Fruit fly (Drosophila melanogaster) ovary, adult (tissue): ENCODE results near the gene GIIIspla2.
A peak's percentile ranks its signal among the peaks of the same experiment; 100 is the strongest.

Experiments
- CG17801 ChIP-seq: fragments of 200-800 bp; optimal IDR thresholded peaks from 2 replicates; lab custom pipeline; 2019; ENCODE audit warnings: missing biosample characterization, mild to moderate bottlenecking, missing genetic modification characterization, moderate library complexity; ENCODE audit not compliant: partially characterized antibody

Gene GIIIspla2

dm6 chrX:8157294-8157693 is at the start of gene GIIIspla2, which contains the start of gene Traf6:
GIIIspla2 (plus strand) TSS chrX:8157628.
Traf6 (minus strand) TSS chrX:8157386.
- TF ChIP-seq CG17801 = peak; percentile 72

dm6 chrX:8107936-8108335 is 49.5 kb upstream of the GIIIspla2 start:
- no peak for TF ChIP-seq CG17801

- TF ChIP-seq CG17801 = no peak
Observed at dm6 chrX:8110984-8111383, 46.4 kb upstream of the GIIIspla2 start.

dm6 chrX:8112715-8113114 is 44.7 kb upstream of the GIIIspla2 start:
- no peak for TF ChIP-seq CG17801

- TF ChIP-seq CG17801 = peak; percentile 61
Observed at dm6 chrX:8113386-8114279, 43.8 kb upstream of the GIIIspla2 start.

- peak; percentile 72 for TF ChIP-seq CG17801
Observed at dm6 chrX:8114476-8115342, 42.7 kb upstream of the GIIIspla2 start.

- TF ChIP-seq CG17801 = no peak
Observed at dm6 chrX:8115343-8115676, 42.1 kb upstream of the GIIIspla2 start.

dm6 chrX:8115717-8116311 is 41.6 kb upstream of the GIIIspla2 start, which contains the start of gene Gclc:
Gclc (minus strand) TSS chrX:8116147.
- no peak for TF ChIP-seq CG17801

dm6 chrX:8116813-8117212 is 40.6 kb upstream of the GIIIspla2 start, which contains the start of gene CG1575:
CG1575 (plus strand) TSS chrX:8117012.
- no peak for TF ChIP-seq CG17801

dm6 chrX:8120939-8121338 is 36.5 kb upstream of the GIIIspla2 start, which contains the start of gene CG2260:
CG2260 (minus strand) TSS chrX:8121147.
- TF ChIP-seq CG17801 = peak; percentile 19

dm6 chrX:8122834-8123233 is 34.6 kb upstream of the GIIIspla2 start:
- TF ChIP-seq CG17801 = no peak

dm6 chrX:8125224-8125649 is 32.2 kb upstream of the GIIIspla2 start:
- no peak for TF ChIP-seq CG17801

- TF ChIP-seq CG17801 = no peak
Observed at dm6 chrX:8126149-8126548, 31.3 kb upstream of the GIIIspla2 start.

dm6 chrX:8128133-8128532 is 29.3 kb upstream of the GIIIspla2 start:
- TF ChIP-seq CG17801 = no peak

- peak; percentile 40 for TF ChIP-seq CG17801
Observed at dm6 chrX:8129204-8129997, 28.0 kb upstream of the GIIIspla2 start, which contains the start of gene CG2116. CG2116 (plus strand) TSS chrX:8129812.
